Worm (Caenorhabditis elegans): ENCODE results near the gene Y24F12A.1.

DNA sequence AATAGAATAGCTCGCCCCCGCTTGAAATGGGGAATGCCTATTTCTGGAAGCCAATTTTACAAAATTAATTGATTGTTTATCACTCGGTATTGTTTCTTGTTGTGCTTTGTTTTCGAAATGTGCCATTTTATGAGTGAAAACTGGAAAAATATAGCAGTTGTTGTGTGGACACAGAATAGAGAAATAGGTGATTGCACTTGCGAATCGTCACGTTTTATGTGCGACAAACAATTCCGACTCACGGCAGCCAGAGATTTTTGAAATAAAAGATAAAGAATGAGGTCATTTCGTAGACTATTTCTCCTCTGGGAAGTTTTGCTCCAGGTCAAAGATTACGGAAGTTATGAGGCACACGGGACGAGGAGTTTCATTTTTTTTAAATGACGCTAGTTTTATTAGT lies 41.9 kb downstream of the Y24F12A.1 start:
- TF ChIP-seq flt-1 (GFP tag; IDR thresholded peaks at IDR 0.05), result no peak
- no peak for TF ChIP-seq F13C5.2 (tag; optimal IDR thresholded peaks at IDR 0.05)
- no peak for TF ChIP-seq sea-1 (GFP tag; conservative IDR thresholded peaks at IDR 0.05)
- TF ChIP-seq ceh-36 (tag; optimal IDR thresholded peaks at IDR 0.05), result no peak
- no peak for TF ChIP-seq ets-7 (tag; optimal IDR thresholded peaks at IDR 0.05)

Measured in whole organism, early embryonic.